Worm (Caenorhabditis elegans) whole organism, L4/young adult: ENCODE measurements around the gene sap-49.

Experiments
- W03F9.2 ChIP-seq: fragments of 150-350 bp; optimal IDR thresholded peaks from 2 replicates; lab custom pipeline; 2014; ENCODE audit warnings: missing biosample characterization, missing genetic modification characterization
- dao-5 ChIP-seq: sonication (generic microtip); optimal IDR thresholded peaks from 2 replicates; lab custom pipeline; 2016; ENCODE audit warnings: missing genotype, missing genetic modification characterization, moderate library complexity, missing compliant biosample characterization
- him-1 ChIP-seq: sonication (generic microtip); optimal IDR thresholded peaks from 2 replicates; lab custom pipeline; 2016; ENCODE audit warnings: missing genotype, missing genetic modification reagents, missing genetic modification characterization, missing compliant biosample characterization

sap-49 gene

DNA sequence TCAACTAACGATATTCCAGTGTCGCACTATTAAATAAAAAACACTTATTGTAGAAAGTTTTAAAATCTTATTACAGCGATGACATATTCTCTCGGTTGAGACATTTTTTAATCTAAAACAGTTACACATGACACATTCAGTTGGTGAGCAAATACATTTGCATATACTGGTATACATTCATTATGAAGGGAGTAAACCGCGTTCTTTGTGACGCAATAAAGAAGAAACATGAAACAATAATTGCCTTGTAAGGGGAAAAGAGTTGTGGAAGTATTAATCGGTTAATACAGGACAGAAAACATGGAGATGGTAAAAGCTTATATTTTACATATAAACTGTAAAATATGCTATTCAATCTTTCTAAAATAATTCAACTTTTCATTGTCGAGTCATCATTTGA lies 15.8 kb upstream of the sap-49 start:
- TF ChIP-seq W03F9.2 (tag; lab: Kevin White, UChicago) (no peak), him-1 (tag; lab: Kevin White, UChicago) (no peak), dao-5 (no peak)

DNA sequence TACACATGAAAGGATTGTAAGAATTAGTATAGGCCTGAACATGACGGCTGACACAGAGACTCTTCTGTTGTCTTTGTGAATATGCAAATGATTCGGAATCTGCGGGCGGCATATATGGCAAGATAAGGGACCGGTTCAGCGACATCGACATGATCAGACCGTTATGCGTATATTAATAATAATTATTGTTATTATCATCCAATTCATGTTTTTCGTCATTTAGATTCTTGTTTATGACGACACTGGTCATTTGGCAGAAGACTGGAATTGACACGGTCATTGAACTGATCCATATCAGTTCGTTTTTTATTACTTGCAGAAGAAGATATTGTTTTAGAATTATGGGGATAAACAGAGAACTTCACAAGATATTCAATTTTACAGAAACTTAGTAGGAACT lies 14.9 kb upstream of the sap-49 start, which contains the start of gene mtre-1:
mtre-1 (minus strand) TSS at position 101 of the 400 bp plus-strand sequence.
- no peak for TF ChIP-seq W03F9.2 (tag; lab: Kevin White, UChicago)
- no peak for TF ChIP-seq dao-5
- TF ChIP-seq him-1 (tag; lab: Kevin White, UChicago) = no peak

DNA sequence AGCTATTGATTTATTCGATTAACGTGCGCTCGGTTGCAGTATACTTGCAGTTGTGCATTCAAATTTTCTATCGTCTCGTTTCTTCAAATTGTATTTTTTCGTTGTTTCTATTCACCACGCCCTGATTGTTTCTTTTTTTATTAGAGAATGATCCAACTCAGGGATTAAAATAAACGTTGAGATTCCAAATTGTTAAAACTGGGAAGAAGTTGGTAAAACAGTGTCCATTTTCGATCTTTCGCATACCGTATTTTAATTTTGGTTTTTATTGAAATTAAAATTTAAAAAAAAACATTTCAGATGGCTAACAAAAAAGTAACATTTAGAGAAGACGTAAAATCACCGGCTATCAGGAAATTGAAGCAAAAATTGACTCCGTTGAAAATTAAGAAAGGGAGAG lies 11.7 kb upstream of the sap-49 start, which contains the start of gene apn-1:
apn-1 (plus strand) TSS at position 301 of the 400 bp plus-strand sequence.
- TF ChIP-seq him-1 (tag; lab: Kevin White, UChicago) = no peak
- TF ChIP-seq dao-5 = no peak
- no peak for TF ChIP-seq W03F9.2 (tag; lab: Kevin White, UChicago)

DNA sequence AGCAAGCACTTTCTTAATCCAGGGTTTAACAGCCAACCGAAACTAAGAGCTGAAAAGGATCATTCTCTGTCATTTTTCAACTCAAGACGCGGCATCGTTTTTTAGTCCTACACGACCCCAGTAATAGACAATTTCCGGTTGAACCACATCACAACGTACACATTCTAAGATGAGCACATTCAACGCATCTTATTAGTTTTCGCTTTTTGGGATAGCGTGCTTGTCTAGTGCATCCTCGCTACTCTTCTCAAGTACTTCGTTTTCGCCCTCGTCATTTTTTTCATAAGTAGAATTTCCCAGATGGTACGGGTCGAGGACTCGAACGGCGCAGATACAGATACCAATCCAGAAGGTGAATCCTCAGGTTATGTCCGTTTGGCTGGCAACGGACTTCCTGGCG lies 6.7 kb upstream of the sap-49 start, which contains the start of gene T05H10.1:
T05H10.1 (plus strand) TSS at position 301 of the 400 bp plus-strand sequence.
- TF ChIP-seq him-1 (tag; lab: Kevin White, UChicago) = no peak
- no peak for TF ChIP-seq dao-5
- TF ChIP-seq W03F9.2 (tag; lab: Kevin White, UChicago) = no peak

DNA sequence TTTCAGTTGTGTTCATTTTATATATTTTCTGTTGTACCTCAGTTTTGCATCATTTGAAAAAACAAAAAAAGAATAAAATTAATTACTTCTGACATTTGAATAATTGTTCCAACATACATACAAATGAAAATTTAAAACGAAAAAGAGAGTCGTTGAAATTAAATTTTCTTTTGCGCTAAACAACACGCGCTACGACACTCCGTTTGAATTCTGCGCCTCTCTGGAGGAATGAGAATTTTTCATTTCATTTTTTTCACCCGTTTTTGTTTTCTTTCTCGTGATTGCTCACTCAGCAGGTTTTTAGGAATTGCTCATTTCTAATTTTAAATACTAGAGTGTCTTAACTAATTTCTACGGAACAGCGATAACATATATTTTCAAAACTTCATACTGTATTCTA lies 6.1 kb upstream of the sap-49 start:
- TF ChIP-seq him-1 (tag; lab: Kevin White, UChicago) (no peak), W03F9.2 (tag; lab: Kevin White, UChicago) (peak; percentile 38)

DNA sequence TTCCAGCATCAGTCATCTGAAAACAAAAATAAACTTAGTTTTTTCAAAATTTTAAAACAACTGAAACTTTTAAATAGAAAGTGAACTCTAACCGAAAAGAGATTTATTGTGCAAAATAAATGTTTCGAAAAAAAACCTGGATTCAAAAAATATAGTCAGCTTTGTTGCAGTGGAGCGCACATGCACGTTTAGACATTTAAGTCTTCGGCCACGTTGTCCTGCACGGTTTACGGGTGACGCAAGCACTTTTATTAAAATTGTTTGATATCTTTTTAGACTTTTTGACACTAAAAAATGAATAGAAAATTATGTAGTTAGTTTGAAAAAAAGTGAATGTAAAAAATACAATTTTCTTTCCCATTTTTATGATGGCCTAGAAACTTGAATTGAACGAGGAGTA lies 3.8 kb upstream of the sap-49 start, which contains the start of the genes ubh-4 and algn-6:
ubh-4 (minus strand) TSS at position 182 of the 400 bp plus-strand sequence.
algn-6 (plus strand) TSS at position 387 of the 400 bp plus-strand sequence.
- TF ChIP-seq W03F9.2 (tag; lab: Kevin White, UChicago) (peak; percentile 77), dao-5 (no peak)

DNA sequence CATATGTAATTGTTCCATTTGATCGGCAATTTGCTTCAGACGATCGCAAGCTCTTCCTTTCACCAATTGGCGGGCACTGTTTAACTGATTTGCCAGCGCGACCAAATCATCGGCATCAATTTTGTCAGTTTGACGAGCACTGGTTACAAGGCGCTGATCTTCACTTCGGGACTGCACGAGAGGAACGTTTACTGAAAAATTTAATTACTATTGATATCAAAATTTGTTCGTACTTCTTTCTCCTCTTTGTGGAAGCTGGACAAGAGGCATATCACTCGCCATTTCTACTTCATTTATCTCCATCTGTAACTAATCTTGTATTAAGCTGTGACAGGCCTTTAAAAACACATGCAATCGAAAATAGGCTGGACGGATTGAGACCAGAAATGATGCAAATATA lies 2.3 kb upstream of the sap-49 start, which contains the start of gene C08B11.9:
C08B11.9 (minus strand) TSS at position 307 of the 400 bp plus-strand sequence.
- TF ChIP-seq dao-5 = no peak
- no peak for TF ChIP-seq him-1 (tag; lab: Kevin White, UChicago)

DNA sequence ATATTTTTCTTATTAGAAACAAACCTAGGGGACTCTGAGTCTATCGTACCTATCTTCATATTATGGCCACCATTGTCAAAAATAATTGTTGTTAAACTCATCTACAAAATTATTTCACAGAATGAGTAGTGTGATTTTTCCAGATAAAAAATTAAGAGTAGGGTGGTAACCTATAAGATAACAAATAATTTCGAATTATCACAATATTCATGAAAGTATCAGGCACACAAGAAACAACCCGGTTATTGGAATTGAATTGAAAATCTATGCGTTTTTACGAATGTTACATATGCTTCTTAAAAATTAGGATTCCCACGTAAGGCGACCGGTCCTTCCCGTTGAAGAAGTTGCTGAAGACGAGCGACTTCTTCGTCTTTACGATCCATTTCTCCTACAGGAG lies 1.7 kb upstream of the sap-49 start, which contains the start of gene arp-6:
arp-6 (minus strand) TSS at position 101 of the 400 bp plus-strand sequence.
- TF ChIP-seq dao-5 = no peak
- no peak for TF ChIP-seq W03F9.2 (tag; lab: Kevin White, UChicago)
- no peak for TF ChIP-seq him-1 (tag; lab: Kevin White, UChicago)

DNA sequence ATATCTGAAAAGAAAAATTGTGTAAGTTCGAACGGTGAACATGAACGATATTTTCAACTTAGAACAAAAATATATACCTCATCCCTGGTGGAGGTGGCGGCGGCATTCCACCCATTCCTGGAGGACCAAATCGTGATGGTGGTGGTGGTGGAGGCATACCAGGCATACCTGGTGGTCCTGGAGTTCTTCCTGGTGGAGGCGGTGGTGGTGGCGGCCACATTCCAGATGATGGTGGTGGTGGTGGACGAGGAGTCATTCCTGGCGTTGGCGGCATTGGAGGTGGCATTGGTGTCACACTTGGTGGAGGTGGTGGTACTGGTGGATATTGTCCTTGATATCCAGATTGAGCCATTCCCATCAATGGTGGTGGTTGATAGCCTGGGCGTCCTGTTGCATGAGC lies 950 bp downstream of the sap-49 start:
- no peak for TF ChIP-seq dao-5
- TF ChIP-seq him-1 (tag; lab: Kevin White, UChicago) = no peak
- no peak for TF ChIP-seq W03F9.2 (tag; lab: Kevin White, UChicago)

DNA sequence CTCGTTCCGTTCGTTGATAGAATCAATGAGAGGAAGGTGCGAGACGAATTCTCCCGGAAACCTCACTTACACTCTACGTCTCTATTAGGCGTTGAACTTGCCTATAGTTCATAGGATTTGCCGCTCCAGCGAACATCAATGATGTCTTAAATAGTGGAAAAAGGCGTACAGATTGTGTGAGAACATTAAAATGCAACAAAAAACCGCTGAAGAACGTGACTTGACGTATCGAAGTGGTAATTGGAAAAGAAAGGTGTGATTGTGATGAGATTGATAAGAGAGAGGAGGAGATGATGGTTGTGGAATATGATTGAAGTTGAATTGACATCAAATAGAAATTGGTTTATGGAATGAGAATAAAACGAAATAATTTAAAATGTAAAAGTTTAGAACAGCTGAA lies 1.6 kb downstream of the sap-49 start:
- TF ChIP-seq W03F9.2 (tag; lab: Kevin White, UChicago) (no peak), dao-5 (no peak), him-1 (tag; lab: Kevin White, UChicago) (no peak)

DNA sequence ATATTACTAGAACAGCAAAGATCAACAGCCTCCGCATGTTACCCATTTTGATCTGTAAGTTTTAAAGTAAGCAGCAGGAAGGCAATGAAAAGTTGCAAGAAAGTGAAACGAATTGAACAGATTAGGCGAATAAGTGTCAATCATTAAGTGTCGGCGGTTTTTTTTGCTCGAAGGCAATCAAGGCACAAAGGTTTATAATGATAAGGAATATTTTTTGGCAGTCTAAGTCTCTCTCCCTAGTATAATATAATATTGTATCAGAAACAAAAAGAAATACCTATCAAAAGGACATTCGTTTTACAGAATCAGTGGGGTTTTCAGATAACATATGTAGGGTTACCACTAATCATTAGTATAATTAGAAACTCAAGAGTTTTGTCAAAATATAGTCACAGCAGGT lies 2.9 kb downstream of the sap-49 start, which contains the start of gene nrf-6:
nrf-6 (minus strand) TSS at position 52 of the 400 bp plus-strand sequence.
- TF ChIP-seq W03F9.2 (tag; lab: Kevin White, UChicago) (no peak), dao-5 (no peak), him-1 (tag; lab: Kevin White, UChicago) (no peak)

DNA sequence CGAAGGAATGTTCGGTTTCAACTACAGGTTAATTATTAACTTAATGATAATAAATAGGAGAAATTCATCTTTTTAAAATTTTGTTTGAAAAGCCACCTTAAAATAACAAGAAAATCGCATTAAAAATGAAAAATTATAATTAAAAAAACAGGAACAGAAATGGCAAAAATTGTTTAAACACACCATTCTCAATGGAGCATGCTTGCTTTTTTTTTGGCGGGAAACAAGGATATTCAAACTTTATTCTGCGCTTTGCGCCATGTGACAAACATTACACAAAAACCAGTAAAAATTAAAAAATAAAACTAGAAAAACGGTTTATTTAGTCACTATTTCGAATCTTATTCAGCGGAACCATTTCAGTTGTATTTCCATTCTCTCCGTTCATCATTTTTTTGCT lies 6.8 kb downstream of the sap-49 start:
- TF ChIP-seq dao-5 = no peak
- no peak for TF ChIP-seq him-1 (tag; lab: Kevin White, UChicago)
- no peak for TF ChIP-seq W03F9.2 (tag; lab: Kevin White, UChicago)

DNA sequence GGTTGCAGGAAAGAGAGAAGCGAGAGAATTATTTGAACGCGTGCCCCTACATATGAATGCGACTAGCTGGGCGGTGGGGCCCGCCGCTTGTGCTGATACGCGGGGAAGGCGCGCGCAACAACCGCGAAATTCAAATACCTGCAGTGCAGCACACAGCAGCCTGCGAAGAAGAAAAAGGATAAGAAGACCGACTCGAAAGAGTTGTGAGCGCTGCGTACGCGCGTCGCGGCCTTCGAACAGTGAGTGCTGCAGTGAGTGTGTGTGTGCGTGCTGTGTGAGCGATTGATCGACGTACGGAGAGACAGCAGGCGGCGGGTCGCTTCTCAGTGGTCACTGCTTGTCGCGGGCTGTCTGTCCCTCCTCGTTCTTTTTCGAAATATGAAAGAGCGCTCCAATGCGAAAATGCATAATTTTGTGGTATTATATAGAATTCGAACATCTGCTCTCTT lies 7.3 kb downstream of the sap-49 start:
- TF ChIP-seq dao-5 (peak; percentile 70), him-1 (tag; lab: Kevin White, UChicago) (peak; percentile 93), W03F9.2 (tag; lab: Kevin White, UChicago) (no peak)

DNA sequence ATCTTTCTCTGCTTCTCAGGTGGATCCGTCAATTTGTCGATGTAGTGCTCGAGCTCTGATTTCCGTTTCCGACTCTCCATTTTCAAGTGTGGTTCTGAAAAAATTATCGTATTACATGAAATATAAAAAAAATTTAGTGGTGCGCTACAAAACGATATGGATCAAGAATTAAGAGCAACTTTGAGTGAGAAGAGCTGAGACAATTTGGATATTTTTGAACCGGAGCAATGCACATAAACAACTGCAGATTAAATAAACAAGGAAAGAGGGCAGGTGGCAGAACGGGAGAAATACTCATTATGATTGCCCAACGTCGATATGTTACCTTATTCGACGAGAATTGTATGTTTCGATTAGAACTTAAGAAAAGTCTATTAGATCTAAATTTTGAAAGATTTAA lies 7.9 kb downstream of the sap-49 start, which contains the start of gene swsn-7:
swsn-7 (minus strand) TSS at position 101 of the 400 bp plus-strand sequence.
- no peak for TF ChIP-seq dao-5

DNA sequence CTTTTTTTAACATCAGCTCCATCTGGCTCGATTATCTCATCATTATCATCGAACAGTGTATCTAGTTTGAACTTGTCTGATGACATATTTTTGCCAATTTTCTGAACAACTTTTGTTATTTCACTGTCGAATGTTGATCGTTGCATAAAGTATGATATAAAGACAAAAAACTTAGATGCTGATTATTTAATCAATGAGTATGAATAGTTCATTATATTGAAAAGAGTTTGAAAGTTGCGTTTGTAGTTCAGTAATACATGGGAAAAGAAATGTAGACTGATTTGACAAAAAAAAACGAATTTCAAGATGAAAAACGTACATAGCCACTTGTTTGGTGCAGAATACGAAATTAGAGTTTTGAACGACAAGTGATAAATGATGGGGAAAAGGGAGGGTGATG lies 13.1 kb downstream of the sap-49 start, which contains the start of gene hda-2:
hda-2 (minus strand) TSS at position 101 of the 400 bp plus-strand sequence.
- TF ChIP-seq him-1 (tag; lab: Kevin White, UChicago) (no peak), dao-5 (no peak), W03F9.2 (tag; lab: Kevin White, UChicago) (no peak)
